Worm (Caenorhabditis elegans): ENCODE measurements around the gene F53F4.7.

- TF ChIP-seq W03F9.2 (tag; optimal IDR thresholded peaks at IDR 0.05) (no peak), him-1 (tag; optimal IDR thresholded peaks at IDR 0.05) (no peak), dao-5 (tag; optimal IDR thresholded peaks at IDR 0.05) (no peak)
Observed at ce11 chrV:13647617-13648016, 33.8 kb upstream of the F53F4.7 start.

Measured in whole organism, L4/young adult.